Fruit fly (Drosophila melanogaster): Measurements from ENCODE around the gene CG2116.
A peak's percentile ranks its signal among the peaks of the same experiment; 100 is the strongest.

The CG2116 gene

dm6 chrX:8141353-8142066 lies 11.9 kb downstream of the CG2116 start (continued):
- peak; percentile 47 for TF ChIP-seq CG6808 (GFP tag; optimal IDR thresholded peaks at IDR 0.05)
- no peak for TF ChIP-seq Hr4 (GFP tag; optimal IDR thresholded peaks at IDR 0.05)
- TF ChIP-seq Gug (GFP tag; IDR thresholded peaks at IDR 0.05) = no peak
- TF ChIP-seq CG9139 (GFP tag; optimal IDR thresholded peaks at IDR 0.05) = no peak
- TF ChIP-seq dsx (GFP tag; optimal IDR thresholded peaks at IDR 0.05; ENCODE audit: poor library complexity, severe bottlenecking) = no peak
- peak; percentile 17 for TF ChIP-seq CG3919 (GFP tag; optimal IDR thresholded peaks at IDR 0.05)
- TF ChIP-seq esn (GFP tag; optimal IDR thresholded peaks at IDR 0.05) = peak; percentile 47
- TF ChIP-seq vri (GFP tag; optimal IDR thresholded peaks at IDR 0.05) = peak; percentile 54
- peak; percentile 3 for TF ChIP-seq CG3032 (tag; optimal IDR thresholded peaks at IDR 0.05)
- TF ChIP-seq fkh (GFP tag; optimal IDR thresholded peaks at IDR 0.05) = no peak
- TF ChIP-seq CG4318 (GFP tag; optimal IDR thresholded peaks at IDR 0.05) = no peak
- TF ChIP-seq CG11762 (GFP tag; optimal IDR thresholded peaks at IDR 0.05; ENCODE audit: insufficient read depth) = no peak
- no peak for TF ChIP-seq cyc (GFP tag; optimal IDR thresholded peaks at IDR 0.05)
- TF ChIP-seq CG6854 (GFP tag; optimal IDR thresholded peaks at IDR 0.05) = peak; percentile 38
- no peak for TF ChIP-seq acj6 (GFP tag; optimal IDR thresholded peaks at IDR 0.05)
- TF ChIP-seq Sox14 (GFP tag; optimal IDR thresholded peaks at IDR 0.05) = no peak
- peak; percentile 30 for TF ChIP-seq topi (GFP tag; optimal IDR thresholded peaks at IDR 0.05)
- no peak for TF ChIP-seq CG10669 (GFP tag; optimal IDR thresholded peaks at IDR 0.05)
- no peak for TF ChIP-seq fd59A (GFP tag; optimal IDR thresholded peaks at IDR 0.05)
- no peak for TF ChIP-seq Sox15 (GFP tag; optimal IDR thresholded peaks at IDR 0.05)
- TF ChIP-seq CG8119 (GFP tag; IDR thresholded peaks at IDR 0.05) = 0 out of 3 replicates have a peak, but pooled peaks have one; percentile 41
- peak; percentile 0 for TF ChIP-seq Eip93F (GFP tag; optimal IDR thresholded peaks at IDR 0.05)

dm6 chrX:8142067-8142462 lies 12.5 kb downstream of the CG2116 start, which contains the start of gene Smox:
Gene Smox, minus strand, starts transcription at chrX:8142279.
- TF ChIP-seq fd85E (GFP tag; optimal IDR thresholded peaks at IDR 0.05) (no peak), lz (GFP tag; optimal IDR thresholded peaks at IDR 0.05) (no peak), topi (GFP tag; optimal IDR thresholded peaks at IDR 0.05) (no peak), Eip78C (GFP tag) (peak; percentile 50), Sox14 (GFP tag; optimal IDR thresholded peaks at IDR 0.05) (peak; percentile 18), Met (GFP tag; optimal IDR thresholded peaks at IDR 0.05) (no peak), Hr4 (GFP tag; optimal IDR thresholded peaks at IDR 0.05) (no peak), Hr39 (GFP tag; optimal IDR thresholded peaks at IDR 0.05) (no peak), CG3032 (tag; optimal IDR thresholded peaks at IDR 0.05) (no peak)

dm6 chrX:8143537-8143936 lies 13.9 kb downstream of the CG2116 start, which contains the start of gene CG17982:
Gene CG17982, minus strand, starts transcription at chrX:8143835.
- TF ChIP-seq CG6808 (GFP tag; optimal IDR thresholded peaks at IDR 0.05) (peak; percentile 85), CG8632 (GFP tag; optimal IDR thresholded peaks at IDR 0.05) (peak; percentile 90), lz (GFP tag; optimal IDR thresholded peaks at IDR 0.05) (peak; percentile 94), Eip78C (GFP tag) (peak; percentile 96), CG6792 (GFP tag; optimal IDR thresholded peaks at IDR 0.05) (peak; percentile 89), CG9139 (GFP tag; optimal IDR thresholded peaks at IDR 0.05) (no peak), CG6276 (GFP tag; optimal IDR thresholded peaks at IDR 0.05) (peak; percentile 92), CG11902 (GFP tag; optimal IDR thresholded peaks at IDR 0.05) (peak; percentile 72), CG11294 (GFP tag; IDR thresholded peaks at IDR 0.05) (peak; percentile 69), Sox15 (GFP tag; optimal IDR thresholded peaks at IDR 0.05) (peak; percentile 77), CG32006 (GFP tag; optimal IDR thresholded peaks at IDR 0.05) (peak; percentile 84), Ets96B (tag; optimal IDR thresholded peaks at IDR 0.05) (peak; percentile 90), dac (GFP tag; optimal IDR thresholded peaks at IDR 0.05) (peak; percentile 80), Hr39 (GFP tag; optimal IDR thresholded peaks at IDR 0.05) (peak; percentile 93), Ets21C (GFP tag; optimal IDR thresholded peaks at IDR 0.05) (peak; percentile 89), net (GFP tag; optimal IDR thresholded peaks at IDR 0.05) (peak; percentile 93), CG3032 (tag; optimal IDR thresholded peaks at IDR 0.05) (peak; percentile 87), CG8319 (GFP tag; optimal IDR thresholded peaks at IDR 0.05) (peak; percentile 81), salr (GFP tag; optimal IDR thresholded peaks at IDR 0.05) (peak; percentile 77 to 80), CG3919 (GFP tag; optimal IDR thresholded peaks at IDR 0.05) (peak; percentile 94), Sox14 (GFP tag; optimal IDR thresholded peaks at IDR 0.05) (peak; percentile 96), pdm3 (GFP tag; optimal IDR thresholded peaks at IDR 0.05) (peak; percentile 94), vri (GFP tag; optimal IDR thresholded peaks at IDR 0.05) (no peak), CG34406 (GFP tag; optimal IDR thresholded peaks at IDR 0.05) (peak; percentile 91), CG6163 (GFP tag; IDR thresholded peaks at IDR 0.05) (peak; percentile 93), eg (GFP tag; IDR thresholded peaks at IDR 0.05) (peak; percentile 90), CG10631 (GFP tag; optimal IDR thresholded peaks at IDR 0.05) (peak; percentile 90), Eip93F (GFP tag; optimal IDR thresholded peaks at IDR 0.05) (peak; percentile 90), CG16779 (tag; optimal IDR thresholded peaks at IDR 0.05) (no peak), CG7368 (GFP tag; optimal IDR thresholded peaks at IDR 0.05) (peak; percentile 92)

All from whole organism, prepupa.